Fruit fly (Drosophila melanogaster) whole organism, wandering third instar larva: ENCODE results near the gene CG43181.

Experiments used
- HLH106 ChIP-seq: fragments of 200-800 bp; optimal IDR thresholded peaks from 3 replicates; lab custom pipeline; 2019; ENCODE audit warnings: missing biosample characterization, mild to moderate bottlenecking, missing genetic modification characterization, moderate library complexity
- Hr78 ChIP-seq: fragments of >200 bp; optimal IDR thresholded peaks from 2 replicates; lab custom pipeline; 2017; ENCODE audit warnings: missing biosample characterization, missing genetic modification characterization
- Mio ChIP-seq: sonication (Bioruptor generic); optimal IDR thresholded peaks from 2 replicates; lab custom pipeline; 2016; ENCODE audit warnings: missing biosample characterization, missing genetic modification characterization
- brk ChIP-seq: fragments of 200-800 bp; sonication (Bioruptor generic); optimal IDR thresholded peaks from 2 replicates; lab custom pipeline; 2016; ENCODE audit warnings: missing biosample characterization, mild to moderate bottlenecking, missing genetic modification characterization
- h ChIP-seq: fragments of 200-800 bp; sonication (Bioruptor generic); optimal IDR thresholded peaks from 3 replicates; lab custom pipeline; 2016; ENCODE audit warnings: missing biosample characterization, mild to moderate bottlenecking, missing genetic modification characterization
- lola ChIP-seq: fragments of >200 bp; optimal IDR thresholded peaks from 2 replicates; lab custom pipeline; 2017; ENCODE audit warnings: missing biosample characterization, missing genetic modification characterization
- pan ChIP-seq: fragments of >200 bp; optimal IDR thresholded peaks from 2 replicates; lab custom pipeline; 2017
- psq ChIP-seq: fragments of 200-800 bp; sonication (Bioruptor generic); optimal IDR thresholded peaks from 3 replicates; lab custom pipeline; 2017; ENCODE audit warnings: missing biosample characterization, mild to moderate bottlenecking, missing genetic modification characterization, moderate library complexity
- sv ChIP-seq: fragments of 200-800 bp; sonication (Bioruptor generic); optimal IDR thresholded peaks from 3 replicates; lab custom pipeline; 2016; ENCODE audit warnings: missing biosample characterization, missing genetic modification characterization

DNA sequence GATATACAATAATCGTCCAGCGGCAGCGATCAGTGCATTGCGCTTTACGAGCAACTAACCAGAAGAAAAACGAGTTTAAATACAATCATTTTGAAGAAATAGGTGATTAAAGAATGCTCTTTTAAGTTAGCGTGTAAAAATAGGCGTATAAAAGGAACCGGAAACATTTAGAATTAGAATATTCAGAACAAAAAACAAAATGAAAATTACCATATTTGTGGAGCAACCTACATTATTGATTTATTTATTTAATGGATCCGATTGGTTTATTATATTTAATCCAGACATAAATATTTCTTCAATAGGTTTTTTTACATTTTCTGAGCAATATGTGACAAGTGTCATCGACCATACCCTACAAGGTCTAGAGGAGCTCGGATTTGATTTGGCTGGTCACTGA, 28.0 kb downstream of the CG43181 start:
- no peak for TF ChIP-seq Hr78
- no peak for TF ChIP-seq Mio (GFP tag; lab: Kevin White, UChicago)
- TF ChIP-seq lola (GFP tag; lab: Kevin White, UChicago): no peak
- no peak for TF ChIP-seq sv
- TF ChIP-seq h (GFP tag; lab: Kevin White, UChicago): no peak
- TF ChIP-seq HLH106: no peak
- TF ChIP-seq psq (GFP tag; lab: Kevin White, UChicago): no peak
- no peak for TF ChIP-seq brk (GFP tag; lab: Kevin White, UChicago)
- no peak for TF ChIP-seq pan
